Fruit fly (Drosophila melanogaster) whole organism, wandering third instar larva: ENCODE measurements around the gene BckdhA.
A peak's percentile ranks its signal among the peaks of the same experiment; 100 is the strongest.

Experiments used
- Abd-B ChIP-seq: fragments of >200 bp; optimal IDR thresholded peaks from 2 replicates; lab custom pipeline; 2017; ENCODE audit warnings: missing biosample characterization, missing genetic modification characterization
- CrebA ChIP-seq: fragments of 200-800 bp; sonication (Bioruptor generic); optimal IDR thresholded peaks from 2 replicates; lab custom pipeline; 2016; ENCODE audit warnings: missing biosample characterization, mild to moderate bottlenecking, missing genetic modification characterization, borderline replicate concordance
- Dfd ChIP-seq: fragments of >200 bp; optimal IDR thresholded peaks from 2 replicates; lab custom pipeline; 2017; ENCODE audit warnings: missing biosample characterization, missing genetic modification characterization
- Hr78 ChIP-seq: fragments of >200 bp; optimal IDR thresholded peaks from 2 replicates; lab custom pipeline; 2017; ENCODE audit warnings: missing biosample characterization, missing genetic modification characterization
- Myc ChIP-seq: fragments of >200 bp; optimal IDR thresholded peaks from 2 replicates; lab custom pipeline; 2017
- Vsx2 ChIP-seq: fragments of 200-300, 225-300 bp; sonication (Bioruptor generic); optimal IDR thresholded peaks from 2 replicates; lab custom pipeline; 2018; ENCODE audit warnings: missing biosample characterization, missing genetic modification characterization; ENCODE audit not compliant: partially characterized antibody
- fru ChIP-seq: fragments of 200-800 bp; sonication (Bioruptor generic); optimal IDR thresholded peaks from 3 replicates; lab custom pipeline; 2016; ENCODE audit warnings: missing biosample characterization, mild to moderate bottlenecking, missing genetic modification characterization
- lola ChIP-seq: fragments of >200 bp; optimal IDR thresholded peaks from 2 replicates; lab custom pipeline; 2017; ENCODE audit warnings: missing biosample characterization, missing genetic modification characterization
- pan ChIP-seq: fragments of >200 bp; optimal IDR thresholded peaks from 2 replicates; lab custom pipeline; 2017
- psq ChIP-seq: fragments of 200-800 bp; sonication (Bioruptor generic); optimal IDR thresholded peaks from 3 replicates; lab custom pipeline; 2017; ENCODE audit warnings: missing biosample characterization, mild to moderate bottlenecking, missing genetic modification characterization, moderate library complexity
- rgr ChIP-seq: fragments of 200-800 bp; sonication (Bioruptor generic); optimal IDR thresholded peaks from 3 replicates; lab custom pipeline; 2016; ENCODE audit warnings: missing biosample characterization, mild to moderate bottlenecking, missing genetic modification characterization
- sv ChIP-seq: fragments of 200-800 bp; sonication (Bioruptor generic); optimal IDR thresholded peaks from 3 replicates; lab custom pipeline; 2016; ENCODE audit warnings: missing biosample characterization, missing genetic modification characterization
- usp ChIP-seq: fragments of >200 bp; optimal IDR thresholded peaks from 2 replicates; lab custom pipeline; 2017; ENCODE audit warnings: missing biosample characterization, missing genetic modification characterization

DNA sequence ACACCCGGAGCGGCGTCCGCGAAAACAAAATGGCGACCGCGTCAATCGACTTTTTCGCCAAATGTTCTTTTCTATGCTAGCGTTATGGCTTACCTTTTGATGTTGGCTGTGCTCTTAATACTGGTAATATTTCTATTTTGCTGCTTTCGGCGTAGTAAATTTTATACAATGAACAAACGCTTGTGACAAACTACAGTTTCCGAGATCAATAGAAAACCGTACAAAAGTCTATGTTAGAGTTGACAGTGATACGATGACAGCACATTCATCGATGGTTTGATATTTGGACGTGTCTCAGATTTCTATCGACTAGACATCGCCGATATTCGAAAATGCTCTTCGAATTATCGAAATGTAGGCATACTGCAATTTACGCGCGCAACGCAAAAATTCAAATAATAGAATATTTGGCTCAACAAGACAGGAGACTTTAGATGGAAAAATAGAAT is 45.5 kb upstream of the BckdhA start, which contains the start of gene rump:
- TF ChIP-seq sv (GFP tag; lab: Kevin White, UChicago) (no peak), Dfd (no peak), Myc (lab: Kevin White, UChicago) (peak; percentile 79), rgr (GFP tag; lab: Kevin White, UChicago) (peak; percentile 65), lola (no peak), fru (GFP tag; lab: Kevin White, UChicago) (no peak), Vsx2 (no peak), usp (no peak), Hr78 (GFP tag; lab: Kevin White, UChicago) (no peak), psq (GFP tag; lab: Kevin White, UChicago) (no peak), Abd-B (GFP tag; lab: Kevin White, UChicago) (no peak), pan (lab: Kevin White, UChicago) (no peak), CrebA (GFP tag; lab: Kevin White, UChicago) (no peak)
